Worm (Caenorhabditis elegans) whole organism, L4 larva: ENCODE results near the gene grl-13.

Experiments used
- R02D3.7 ChIP-seq: fragments of 150-350 bp; sonication (generic microtip); optimal IDR thresholded peaks from 3 replicates; lab custom pipeline; 2014; ENCODE audit warnings: missing biosample characterization, missing genetic modification characterization
- Y75B8A.6 ChIP-seq: fragments of 200-800 bp; sonication (Bioruptor generic); IDR thresholded peaks from 2 replicates; pipeline ENCODE4 v1.3.6; 2022; ENCODE audit warnings: missing genetic modification reagents, missing genetic modification characterization, missing compliant biosample characterization
- ZK546.5 ChIP-seq, 2 experiments: sonication (generic microtip); optimal IDR thresholded peaks; 2 replicates each; lab custom pipeline; 2017; ENCODE audit warnings: missing biosample characterization in 2 of 2, missing genetic modification characterization in 2 of 2
- aly-2 ChIP-seq: sonication (generic microtip); optimal IDR thresholded peaks from 2 replicates; lab custom pipeline; 2018; ENCODE audit warnings: missing biosample characterization, missing genetic modification characterization
- lir-3 ChIP-seq: sonication (generic microtip); optimal IDR thresholded peaks from 2 replicates; lab custom pipeline; 2016; ENCODE audit warnings: mild to moderate bottlenecking, missing genetic modification characterization, missing compliant biosample characterization
- lsy-2 ChIP-seq, 2 experiments: fragments of 150-350 bp in 1 of 2; sonication (generic microtip) in 1 of 2; optimal IDR thresholded peaks; 2 replicates each; lab custom pipeline; 2014 to 2017; ENCODE audit warnings: missing biosample characterization in 2 of 2, missing genetic modification characterization in 2 of 2

DNA sequence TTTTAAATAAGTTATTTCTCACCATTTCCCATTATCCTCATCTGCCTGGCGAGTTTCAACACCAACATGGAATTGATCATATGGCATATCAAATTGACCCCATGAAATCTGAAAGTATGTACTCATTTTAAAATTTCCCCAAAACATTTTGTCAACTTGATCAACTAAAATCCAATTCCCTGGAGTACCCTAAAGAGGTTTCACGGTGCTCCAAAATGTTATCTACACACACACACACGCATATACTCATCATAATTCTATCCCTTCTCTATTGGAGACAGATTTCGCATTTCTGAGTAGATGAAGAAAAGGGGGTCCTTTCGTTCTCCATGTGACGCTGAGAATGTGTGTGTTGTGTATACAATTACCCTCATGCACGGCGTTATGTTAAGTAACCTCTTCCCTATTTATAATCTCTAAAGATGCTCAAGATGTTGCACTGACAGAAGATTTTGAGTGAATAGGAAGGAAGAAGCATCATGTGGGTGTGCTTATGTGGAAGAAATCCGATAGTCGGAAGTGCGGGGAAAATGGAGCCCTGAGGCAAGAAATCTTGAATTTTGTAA is 8.3 kb downstream of the grl-13 start:
- TF ChIP-seq lir-3 (tag; lab: Kevin White, UChicago), result no peak
- no peak for TF ChIP-seq aly-2 (tag; lab: Kevin White, UChicago)
- TF ChIP-seq Y75B8A.6, result no peak
- TF ChIP-seq ZK546.5 (tag; optimal IDR thresholded peaks at IDR 0.05; lab: Kevin White, UChicago), result no peak
- TF ChIP-seq R02D3.7 (tag; lab: Kevin White, UChicago), result no peak
- no peak for TF ChIP-seq lsy-2 (tag; optimal IDR thresholded peaks at IDR 0.05; lab: Kevin White, UChicago)
